Worm (Caenorhabditis elegans) whole organism, mixed stage, embryonic: ENCODE measurements around the gene fbxa-133.

Experiments used
- M03D4.4 ChIP-seq: sonication (generic microtip); optimal IDR thresholded peaks from 2 replicates; lab custom pipeline; 2017; ENCODE audit warnings: mild to moderate bottlenecking, missing genetic modification characterization, missing compliant biosample characterization
- bed-3 ChIP-seq: fragments of 200-800 bp; sonication (Bioruptor generic); optimal IDR thresholded peaks from 3 replicates; lab custom pipeline; 2018; ENCODE audit warnings: mild to moderate bottlenecking, missing genetic modification characterization, moderate library complexity, missing compliant biosample characterization
- blmp-1 ChIP-seq: fragments of 150-350 bp; optimal IDR thresholded peaks from 2 replicates; lab custom pipeline; 2014; ENCODE audit warnings: missing biosample characterization, missing genetic modification characterization
- ceh-39 ChIP-seq: fragments of 150-350 bp; optimal IDR thresholded peaks from 2 replicates; lab custom pipeline; 2014; ENCODE audit warnings: missing biosample characterization, missing genetic modification characterization
- ceh-43 ChIP-seq: fragments of 200-800 bp; sonication (Bioruptor generic); optimal IDR thresholded peaks from 2 replicates; lab custom pipeline; 2018; ENCODE audit warnings: mild to moderate bottlenecking, missing genetic modification characterization, moderate library complexity, missing compliant biosample characterization
- ceh-83 ChIP-seq: fragments of 200-800 bp; sonication (Bioruptor generic); optimal IDR thresholded peaks from 2 replicates; lab custom pipeline; 2018; ENCODE audit warnings: mild to moderate bottlenecking, missing genetic modification characterization, missing compliant biosample characterization
- ces-1 ChIP-seq: fragments of 150-350 bp; optimal IDR thresholded peaks from 2 replicates; lab custom pipeline; 2014; ENCODE audit warnings: missing biosample characterization, missing genetic modification reagents, missing genetic modification characterization
- cnd-1 ChIP-seq: fragments of 200-800 bp; sonication (Bioruptor generic); optimal IDR thresholded peaks from 2 replicates; lab custom pipeline; 2018; ENCODE audit warnings: mild to moderate bottlenecking, missing genetic modification characterization, missing compliant biosample characterization
- drap-1 ChIP-seq: fragments of 200-800 bp; sonication (Bioruptor generic); optimal IDR thresholded peaks from 3 replicates; lab custom pipeline; 2018; ENCODE audit warnings: mild to moderate bottlenecking, missing genetic modification characterization, missing compliant biosample characterization
- elt-3 ChIP-seq: fragments of 150-350 bp; optimal IDR thresholded peaks from 2 replicates; lab custom pipeline; 2014; ENCODE audit warnings: missing biosample characterization, missing genetic modification characterization
- flh-1 ChIP-seq: fragments of 200-800 bp; sonication (Bioruptor generic); optimal IDR thresholded peaks from 2 replicates; lab custom pipeline; 2018; ENCODE audit warnings: mild to moderate bottlenecking, missing genetic modification characterization, moderate library complexity, missing compliant biosample characterization
- hlh-1 ChIP-seq: fragments of 150-350 bp; optimal IDR thresholded peaks from 2 replicates; lab custom pipeline; 2014; ENCODE audit warnings: missing biosample characterization, missing genetic modification reagents, missing genetic modification characterization
- lin-13 ChIP-seq: fragments of 150-350 bp; optimal IDR thresholded peaks from 2 replicates; lab custom pipeline; 2014; ENCODE audit warnings: missing biosample characterization, missing genetic modification characterization
- lin-32 ChIP-seq: fragments of 200-800 bp; sonication (Bioruptor generic); optimal IDR thresholded peaks from 2 replicates; lab custom pipeline; 2018; ENCODE audit warnings: mild to moderate bottlenecking, missing genetic modification characterization, missing compliant biosample characterization
- mep-1 ChIP-seq: fragments of 150-350 bp; optimal IDR thresholded peaks from 2 replicates; lab custom pipeline; 2017; ENCODE audit warnings: missing biosample characterization, missing genetic modification reagents, missing genetic modification characterization, inconsistent platforms
- mls-2 ChIP-seq: sonication (generic microtip); optimal IDR thresholded peaks from 2 replicates; lab custom pipeline; 2016; ENCODE audit warnings: mild to moderate bottlenecking, missing genetic modification characterization, moderate library complexity, missing compliant biosample characterization
- nhr-12 ChIP-seq: fragments of 150-350 bp; optimal IDR thresholded peaks from 2 replicates; lab custom pipeline; 2014; ENCODE audit warnings: missing biosample characterization, missing genetic modification characterization
- nhr-2 ChIP-seq: fragments of 150-350 bp; optimal IDR thresholded peaks from 2 replicates; lab custom pipeline; 2014; ENCODE audit warnings: missing biosample characterization, missing genetic modification characterization
- nhr-237 ChIP-seq: fragments of 150-350 bp; optimal IDR thresholded peaks from 2 replicates; lab custom pipeline; 2014; ENCODE audit warnings: missing biosample characterization, missing genetic modification characterization
- nhr-28 ChIP-seq: fragments of 150-350 bp; optimal IDR thresholded peaks from 2 replicates; lab custom pipeline; 2014; ENCODE audit warnings: missing biosample characterization, missing genetic modification characterization
- nhr-76 ChIP-seq: sonication (generic microtip); optimal IDR thresholded peaks from 2 replicates; lab custom pipeline; 2017; ENCODE audit warnings: missing biosample characterization, missing genetic modification characterization
- pha-4 ChIP-seq: fragments of 150-350 bp; optimal IDR thresholded peaks from 2 replicates; lab custom pipeline; 2018; ENCODE audit warnings: missing biosample characterization, missing genetic modification reagents, missing genetic modification characterization
- sem-2 ChIP-seq: fragments of 200-800 bp; sonication (Bioruptor generic); optimal IDR thresholded peaks from 2 replicates; lab custom pipeline; 2018; ENCODE audit warnings: mild to moderate bottlenecking, missing genetic modification characterization, missing compliant biosample characterization
- snpc-4 ChIP-seq: fragments of 150-350 bp; optimal IDR thresholded peaks from 2 replicates; lab custom pipeline; 2014; ENCODE audit warnings: missing biosample characterization, missing genetic modification characterization
- sptf-1 ChIP-seq: sonication (generic microtip); optimal IDR thresholded peaks from 2 replicates; lab custom pipeline; 2017; ENCODE audit warnings: mild to moderate bottlenecking, missing genetic modification characterization, moderate library complexity, missing compliant biosample characterization
- tbx-8 ChIP-seq: fragments of 200-800 bp; sonication (Bioruptor generic); optimal IDR thresholded peaks from 2 replicates; lab custom pipeline; 2018; ENCODE audit warnings: mild to moderate bottlenecking, missing genetic modification characterization, moderate library complexity, missing compliant biosample characterization
- unc-120 ChIP-seq: sonication (generic microtip); optimal IDR thresholded peaks from 2 replicates; lab custom pipeline; 2017; ENCODE audit warnings: missing genetic modification characterization, missing compliant biosample characterization; ENCODE audit not compliant: poor library complexity, severe bottlenecking
- unc-62 ChIP-seq: fragments of 150-350 bp; optimal IDR thresholded peaks from 2 replicates; lab custom pipeline; 2014; ENCODE audit warnings: missing biosample characterization, missing genetic modification reagents, missing genetic modification characterization
- zip-8 ChIP-seq: fragments of 150-350 bp; optimal IDR thresholded peaks from 2 replicates; lab custom pipeline; 2014; ENCODE audit warnings: missing biosample characterization, missing genetic modification characterization
- ztf-11 ChIP-seq: fragments of 150-350 bp; optimal IDR thresholded peaks from 2 replicates; lab custom pipeline; 2014; ENCODE audit warnings: missing biosample characterization, missing genetic modification characterization

Gene fbxa-133

DNA sequence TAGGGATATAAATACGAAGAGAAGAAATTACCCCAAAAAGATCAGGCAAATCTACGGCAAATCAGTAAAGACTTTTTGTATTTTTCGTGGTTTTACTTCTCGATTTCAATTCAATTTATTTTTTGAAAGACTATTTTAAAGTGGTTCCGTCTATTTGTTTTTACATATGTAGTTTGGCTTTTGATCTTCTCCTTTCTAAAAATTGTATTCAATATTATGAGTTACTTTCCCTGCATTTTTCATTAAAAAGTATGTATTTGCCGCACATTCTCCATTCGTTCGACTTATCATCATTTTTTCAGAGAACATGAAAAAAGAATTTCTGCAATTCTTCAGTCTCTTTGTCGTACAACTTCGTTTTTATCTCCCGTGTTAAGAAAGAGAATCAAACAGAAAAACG lies 17.7 kb upstream of the fbxa-133 start, which contains the start of gene C38D9.2:
TSS of gene C38D9.2 (plus strand) at position 301 of the 400 bp plus-strand sequence.
- TF ChIP-seq ceh-83 = no peak
- no peak for TF ChIP-seq elt-3 (tag; lab: Kevin White, UChicago)
- no peak for TF ChIP-seq ces-1 (GFP tag; lab: Kevin White, UChicago)
- no peak for TF ChIP-seq ztf-11 (tag; lab: Kevin White, UChicago)
- TF ChIP-seq mls-2 (tag; lab: Kevin White, UChicago) = no peak
- no peak for TF ChIP-seq cnd-1 (tag; lab: Kevin White, UChicago)
- TF ChIP-seq lin-32 (GFP tag; lab: Kevin White, UChicago) = no peak
- no peak for TF ChIP-seq mep-1 (tag; lab: Kevin White, UChicago)
- TF ChIP-seq unc-120 (tag; lab: Kevin White, UChicago) = no peak
- no peak for TF ChIP-seq ceh-43 (GFP tag; lab: Kevin White, UChicago)
- TF ChIP-seq blmp-1 (tag; lab: Kevin White, UChicago) = no peak
- TF ChIP-seq nhr-12 (tag; lab: Kevin White, UChicago) = no peak
- TF ChIP-seq nhr-76 = no peak
- no peak for TF ChIP-seq drap-1 (GFP tag; lab: Kevin White, UChicago)
- no peak for TF ChIP-seq pha-4 (tag; lab: Kevin White, UChicago)
- no peak for TF ChIP-seq unc-62 (GFP tag; lab: Kevin White, UChicago)

DNA sequence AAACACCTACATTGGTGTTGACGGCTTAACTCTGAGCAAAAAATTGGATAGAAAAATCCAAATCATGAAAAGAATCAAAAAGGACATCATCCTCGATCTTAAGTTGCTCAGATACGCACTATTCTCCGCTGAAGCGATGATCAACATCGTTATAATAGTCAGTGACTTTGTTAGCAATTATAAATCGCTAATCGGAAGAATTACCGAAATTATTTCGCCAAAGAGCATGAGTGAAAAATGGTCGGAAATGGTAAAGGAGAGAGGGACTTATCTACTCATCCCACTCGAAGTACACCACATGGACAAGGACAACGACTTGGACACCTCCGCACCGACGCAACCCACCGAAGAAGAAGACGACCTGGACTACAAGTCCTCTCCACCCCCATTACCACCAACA lies 4.6 kb upstream of the fbxa-133 start:
- TF ChIP-seq hlh-1 (tag; lab: Kevin White, UChicago) (no peak), blmp-1 (tag; lab: Kevin White, UChicago) (no peak)

DNA sequence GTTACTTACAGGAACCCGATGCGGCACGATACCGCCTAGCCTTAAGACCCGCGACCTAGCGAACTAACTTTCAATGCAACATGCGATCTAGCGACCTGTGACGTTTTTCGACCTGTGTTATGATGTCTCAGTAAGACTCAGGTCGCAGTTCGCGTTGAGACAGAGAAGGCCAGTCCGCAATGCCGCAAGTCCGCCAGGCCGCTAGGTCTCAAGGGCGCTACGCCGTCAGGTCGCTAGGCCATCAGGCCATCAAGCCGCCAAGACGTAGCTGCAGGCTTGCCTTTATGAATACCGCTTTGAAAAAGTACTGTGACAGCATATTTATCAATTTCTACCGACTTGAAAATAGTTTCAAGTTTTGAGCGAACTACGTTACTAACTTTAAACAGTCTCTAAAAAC lies 11.1 kb downstream of the fbxa-133 start:
- no peak for TF ChIP-seq tbx-8
- TF ChIP-seq lin-13 (tag; lab: Kevin White, UChicago) = no peak
- TF ChIP-seq M03D4.4 (tag; lab: Kevin White, UChicago) = no peak
- no peak for TF ChIP-seq drap-1 (GFP tag; lab: Kevin White, UChicago)
- TF ChIP-seq unc-120 (tag; lab: Kevin White, UChicago) = no peak
- no peak for TF ChIP-seq unc-62 (GFP tag; lab: Kevin White, UChicago)
- TF ChIP-seq snpc-4 = no peak
- no peak for TF ChIP-seq hlh-1 (tag; lab: Kevin White, UChicago)
- no peak for TF ChIP-seq sptf-1 (tag; lab: Kevin White, UChicago)
- TF ChIP-seq ces-1 (GFP tag; lab: Kevin White, UChicago) = no peak
- no peak for TF ChIP-seq ceh-43 (GFP tag; lab: Kevin White, UChicago)
- TF ChIP-seq nhr-12 (tag; lab: Kevin White, UChicago) = no peak

DNA sequence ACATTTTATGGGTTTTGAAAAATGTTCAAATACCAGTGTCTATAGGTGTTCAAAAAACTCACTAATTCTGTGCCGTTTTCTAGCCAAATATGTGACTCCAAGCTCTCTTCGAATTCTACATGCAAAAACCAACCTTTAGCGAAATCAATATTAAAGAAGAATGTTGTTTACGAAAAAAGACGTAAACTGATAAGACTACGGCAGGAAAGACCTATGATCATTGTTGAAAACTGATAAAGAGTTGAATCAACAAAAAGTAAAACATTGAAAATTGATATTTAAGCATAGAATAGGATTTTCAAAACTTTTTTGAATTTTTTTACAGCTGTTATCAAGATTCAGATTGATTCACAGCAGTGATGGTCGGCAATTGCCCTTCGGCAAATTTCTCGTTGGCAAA lies 14.2 kb downstream of the fbxa-133 start, which contains the start of gene Y6G8.2:
TSS of gene Y6G8.2 (minus strand) at position 147 of the 400 bp plus-strand sequence.
- TF ChIP-seq nhr-28 (no peak), unc-62 (GFP tag; lab: Kevin White, UChicago) (no peak), M03D4.4 (tag; lab: Kevin White, UChicago) (no peak), sem-2 (no peak), ztf-11 (tag; lab: Kevin White, UChicago) (no peak), ceh-39 (tag; lab: Kevin White, UChicago) (no peak), lin-32 (GFP tag; lab: Kevin White, UChicago) (no peak), nhr-12 (tag; lab: Kevin White, UChicago) (no peak), bed-3 (GFP tag; lab: Kevin White, UChicago) (no peak), snpc-4 (no peak), drap-1 (GFP tag; lab: Kevin White, UChicago) (no peak), flh-1 (GFP tag; lab: Kevin White, UChicago) (no peak), nhr-237 (tag; lab: Kevin White, UChicago) (no peak), ceh-43 (GFP tag; lab: Kevin White, UChicago) (no peak), mep-1 (tag; lab: Kevin White, UChicago) (no peak), elt-3 (tag; lab: Kevin White, UChicago) (no peak), nhr-76 (no peak), tbx-8 (no peak), zip-8 (tag; lab: Kevin White, UChicago) (no peak), nhr-2 (tag; lab: Kevin White, UChicago) (no peak)
- TF ChIP-seq, all 35 proteins: peak for 0

DNA sequence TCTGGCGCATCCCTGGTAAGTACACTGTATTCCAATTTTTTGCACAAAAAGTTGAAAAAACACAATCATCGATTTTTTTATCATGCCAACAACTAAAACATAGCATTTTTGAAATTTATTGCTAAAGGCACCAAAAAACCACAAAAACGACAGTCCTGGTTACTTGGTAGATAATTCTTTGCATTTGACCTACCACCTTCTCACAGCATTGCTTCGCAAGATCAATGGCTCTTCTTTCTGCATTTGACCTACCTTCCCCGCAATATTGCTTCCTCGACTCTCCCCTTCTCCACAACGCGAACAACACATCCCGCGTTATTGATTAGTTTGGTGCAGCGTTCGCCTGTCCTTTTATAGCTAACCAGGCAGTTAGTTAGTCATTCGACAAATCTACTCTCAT lies 16.9 kb downstream of the fbxa-133 start, which contains the start of gene ztf-25:
TSS of gene ztf-25 (plus strand) at position 301 of the 400 bp plus-strand sequence.
- no peak for TF ChIP-seq mep-1 (tag; lab: Kevin White, UChicago)
